Worm (Caenorhabditis elegans) whole organism, L3 larva: ENCODE data around the gene F35C11.3.
A peak's percentile ranks its signal among the peaks of the same experiment; 100 is the strongest.

Experiments used
- R02D3.7 ChIP-seq: fragments of 150-350 bp; optimal IDR thresholded peaks from 2 replicates; lab custom pipeline; 2014; ENCODE audit warnings: missing biosample characterization, missing genetic modification characterization
- ZK546.5 ChIP-seq: sonication (generic microtip); optimal IDR thresholded peaks from 2 replicates; lab custom pipeline; 2017; ENCODE audit warnings: missing biosample characterization, missing genetic modification characterization
- aly-2 ChIP-seq: fragments of 150-350 bp; optimal IDR thresholded peaks from 2 replicates; lab custom pipeline; 2014; ENCODE audit warnings: missing biosample characterization, missing genetic modification characterization
- ama-1 ChIP-seq: fragments of 150-350 bp; optimal IDR thresholded peaks from 2 replicates; lab custom pipeline; 2018
- ceh-28 ChIP-seq: fragments of 150-350 bp; optimal IDR thresholded peaks from 2 replicates; lab custom pipeline; 2014; ENCODE audit warnings: missing biosample characterization, missing genetic modification reagents, missing genetic modification characterization
- ceh-82 ChIP-seq: fragments of 150-350 bp; optimal IDR thresholded peaks from 2 replicates; lab custom pipeline; 2014; ENCODE audit warnings: missing biosample characterization, missing genetic modification characterization
- ceh-9 ChIP-seq: sonication (generic microtip); optimal IDR thresholded peaks from 2 replicates; lab custom pipeline; 2018; ENCODE audit warnings: missing biosample characterization, missing genetic modification characterization
- daf-12 ChIP-seq: fragments of 150-350 bp; optimal IDR thresholded peaks from 2 replicates; lab custom pipeline; 2014; ENCODE audit warnings: missing biosample characterization, missing genetic modification reagents, missing genetic modification characterization
- egl-27 ChIP-seq: sonication (generic microtip); optimal IDR thresholded peaks from 4 replicates; lab custom pipeline; 2017; ENCODE audit warnings: missing biosample characterization, missing genetic modification reagents, missing genetic modification characterization
- elt-1 ChIP-seq: fragments of 150-350 bp; optimal IDR thresholded peaks from 2 replicates; lab custom pipeline; 2014; ENCODE audit warnings: missing biosample characterization, missing genetic modification characterization
- elt-2 ChIP-seq: sonication (generic microtip); optimal IDR thresholded peaks from 2 replicates; lab custom pipeline; 2016; ENCODE audit warnings: missing genetic modification reagents, mild to moderate bottlenecking, missing genetic modification characterization, missing compliant biosample characterization
- elt-3 ChIP-seq, 3 experiments: fragments of 150-350 bp in 1 of 3; sonication (generic microtip) in 2 of 3; optimal IDR thresholded peaks; 2 replicates in 2 of 3; 4 replicates in 1 of 3; lab custom pipeline; 2014 to 2017; ENCODE audit warnings: missing biosample characterization in 3 of 3, missing genetic modification characterization in 3 of 3
- eor-1 ChIP-seq, 2 experiments: fragments of 150-350 bp; optimal IDR thresholded peaks; 2 replicates each; lab custom pipeline; 2014 to 2018; ENCODE audit warnings: missing biosample characterization in 2 of 2, missing genetic modification characterization in 2 of 2
- fkh-10 ChIP-seq: sonication (generic microtip); optimal IDR thresholded peaks from 2 replicates; lab custom pipeline; 2017; ENCODE audit warnings: missing biosample characterization, missing genetic modification reagents, missing genetic modification characterization
- fos-1 ChIP-seq: fragments of 150-350 bp; optimal IDR thresholded peaks from 2 replicates; lab custom pipeline; 2014; ENCODE audit warnings: missing biosample characterization, missing genetic modification characterization
- jun-1 ChIP-seq: fragments of 150-350 bp; optimal IDR thresholded peaks from 2 replicates; lab custom pipeline; 2014; ENCODE audit warnings: missing biosample characterization, missing genetic modification reagents, missing genetic modification characterization
- lin-15B ChIP-seq: fragments of 150-350 bp; optimal IDR thresholded peaks from 2 replicates; lab custom pipeline; 2014; ENCODE audit warnings: missing biosample characterization, missing genetic modification characterization
- lin-39 ChIP-seq: fragments of 150-350 bp; optimal IDR thresholded peaks from 2 replicates; lab custom pipeline; 2018; ENCODE audit warnings: missing biosample characterization, missing genetic modification reagents, missing genetic modification characterization
- mdl-1 ChIP-seq: fragments of 150-350 bp; optimal IDR thresholded peaks from 2 replicates; lab custom pipeline; 2014; ENCODE audit warnings: missing biosample characterization, missing genetic modification characterization
- mml-1 ChIP-seq: fragments of 150-350 bp; sonication (generic microtip); optimal IDR thresholded peaks from 3 replicates; lab custom pipeline; 2014; ENCODE audit warnings: missing biosample characterization, missing genetic modification characterization
- nfya-1 ChIP-seq: sonication (generic microtip); optimal IDR thresholded peaks from 2 replicates; lab custom pipeline; 2017; ENCODE audit warnings: missing genetic modification characterization, mild to moderate bottlenecking, missing compliant biosample characterization, antibody characterized with exemption, moderate library complexity; ENCODE audit not compliant: insufficient read depth
- nhr-12 ChIP-seq: fragments of 150-350 bp; optimal IDR thresholded peaks from 2 replicates; lab custom pipeline; 2014; ENCODE audit warnings: missing biosample characterization, missing genetic modification characterization
- nhr-23 ChIP-seq: fragments of 150-350 bp; optimal IDR thresholded peaks from 2 replicates; lab custom pipeline; 2014; ENCODE audit warnings: missing biosample characterization, missing genetic modification reagents, missing genetic modification characterization
- nhr-237 ChIP-seq: fragments of 150-350 bp; optimal IDR thresholded peaks from 2 replicates; lab custom pipeline; 2014; ENCODE audit warnings: missing biosample characterization, missing genetic modification characterization
- nhr-25 ChIP-seq: sonication (generic microtip); optimal IDR thresholded peaks from 2 replicates; lab custom pipeline; 2017; ENCODE audit warnings: missing biosample characterization, missing genetic modification characterization
- nhr-28 ChIP-seq: fragments of 150-350 bp; optimal IDR thresholded peaks from 2 replicates; lab custom pipeline; 2014; ENCODE audit warnings: missing biosample characterization, missing genetic modification characterization
- nhr-43 ChIP-seq: sonication (generic microtip); optimal IDR thresholded peaks from 2 replicates; lab custom pipeline; 2016; ENCODE audit warnings: mild to moderate bottlenecking, missing genetic modification characterization, missing compliant biosample characterization; ENCODE audit not compliant: poor library complexity, severe bottlenecking
- nhr-67 ChIP-seq: fragments of 150-350 bp; optimal IDR thresholded peaks from 2 replicates; lab custom pipeline; 2014; ENCODE audit warnings: missing biosample characterization, missing genetic modification characterization
- nhr-76 ChIP-seq: fragments of 150-350 bp; sonication (generic microtip); optimal IDR thresholded peaks from 5 replicates; lab custom pipeline; 2014; ENCODE audit warnings: missing biosample characterization, missing genetic modification characterization
- nhr-77 ChIP-seq: fragments of 150-350 bp; optimal IDR thresholded peaks from 2 replicates; lab custom pipeline; 2014; ENCODE audit warnings: missing biosample characterization, missing genetic modification characterization
- pha-4 ChIP-seq: fragments of 150-350 bp; optimal IDR thresholded peaks from 2 replicates; lab custom pipeline; 2014; ENCODE audit warnings: missing biosample characterization, missing genetic modification reagents, missing genetic modification characterization
- pqm-1 ChIP-seq: fragments of 150-350 bp; optimal IDR thresholded peaks from 2 replicates; lab custom pipeline; 2017; ENCODE audit warnings: missing biosample characterization, missing genetic modification characterization, inconsistent platforms
- skn-1 ChIP-seq: fragments of 150-350 bp; optimal IDR thresholded peaks from 2 replicates; lab custom pipeline; 2014; ENCODE audit warnings: missing biosample characterization, missing genetic modification characterization
- snpc-4 ChIP-seq: fragments of 150-350 bp; optimal IDR thresholded peaks from 2 replicates; lab custom pipeline; 2014; ENCODE audit warnings: missing biosample characterization, missing genetic modification characterization
- unc-39 ChIP-seq: sonication (generic microtip); optimal IDR thresholded peaks from 4 replicates; lab custom pipeline; 2017; ENCODE audit warnings: missing biosample characterization, missing genetic modification characterization
- unc-62 ChIP-seq: fragments of 150-350 bp; sonication (generic microtip); optimal IDR thresholded peaks from 4 replicates; lab custom pipeline; 2014; ENCODE audit warnings: missing biosample characterization, missing genetic modification reagents, missing genetic modification characterization
- zag-1 ChIP-seq: fragments of 150-350 bp; optimal IDR thresholded peaks from 2 replicates; lab custom pipeline; 2014; ENCODE audit warnings: missing biosample characterization, missing genetic modification characterization
- ztf-11 ChIP-seq: fragments of 150-350 bp; optimal IDR thresholded peaks from 2 replicates; lab custom pipeline; 2014; ENCODE audit warnings: missing biosample characterization, missing genetic modification characterization

Gene F35C11.3

DNA sequence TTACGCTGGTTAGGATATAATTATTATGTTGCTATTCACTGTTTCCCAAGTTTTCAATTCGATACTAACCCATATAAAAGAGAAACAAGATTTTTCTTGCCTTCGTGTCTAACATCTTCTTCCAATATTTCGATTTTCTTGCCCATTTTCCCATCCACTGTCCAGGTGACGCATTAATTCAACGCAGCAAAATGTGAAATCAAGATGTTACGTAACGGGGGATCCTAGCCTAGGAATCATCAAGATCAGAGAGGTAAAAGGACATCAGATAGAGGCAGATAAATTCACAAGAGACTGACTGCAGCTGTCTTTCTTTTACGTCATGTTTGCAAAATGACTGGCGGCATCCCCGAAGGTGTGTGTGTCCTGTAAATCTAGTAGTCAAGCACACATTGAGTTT is 22.0 kb upstream of the F35C11.3 start:
- peak; percentile 54 for TF ChIP-seq nhr-23 (tag; lab: Kevin White, UChicago)
- no peak for TF ChIP-seq lin-39 (tag; lab: Kevin White, UChicago)
- TF ChIP-seq elt-1, result peak; percentile 44
- TF ChIP-seq nhr-43 (tag; lab: Kevin White, UChicago), result peak; percentile 7
- TF ChIP-seq, all 47 proteins: peak for 3

DNA sequence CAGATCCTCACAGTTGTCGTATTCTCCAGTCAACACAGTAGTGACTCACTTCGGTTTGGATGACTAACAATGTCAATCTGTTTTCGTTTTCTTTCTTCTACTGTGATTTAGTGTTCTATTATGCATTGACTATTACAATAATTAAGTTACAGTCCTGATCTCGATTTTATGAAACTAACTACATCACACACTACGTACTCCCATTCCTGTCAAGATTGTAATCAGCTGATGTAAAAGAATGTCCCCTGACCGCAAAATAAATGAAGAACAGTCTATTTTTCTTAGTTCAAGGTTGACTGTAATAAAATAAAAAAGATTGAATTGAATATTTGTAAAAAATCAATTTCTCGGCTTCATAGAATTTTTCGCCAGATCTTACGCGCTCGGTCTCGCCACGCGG is 21.2 kb upstream of the F35C11.3 start:
- TF ChIP-seq elt-1 (peak; percentile 61), nhr-28 (tag; lab: Kevin White, UChicago) (no peak)

- peak; percentile 26 for TF ChIP-seq nhr-43 (tag; lab: Kevin White, UChicago)
- no peak for TF ChIP-seq eor-1 (tag; optimal IDR thresholded peaks at IDR 0.05; lab: Kevin White, UChicago)
- no peak for TF ChIP-seq skn-1 (tag; lab: Kevin White, UChicago)
- TF ChIP-seq nfya-1, result peak; percentile 13
- peak; percentile 32 for TF ChIP-seq ama-1 (lab: Kevin White, UChicago)
- TF ChIP-seq nhr-25 (tag; lab: Kevin White, UChicago), result peak; percentile 52
Observed at ce11 chrII:8225914-8226313, 20.7 kb upstream of the F35C11.3 start.

- TF ChIP-seq lin-15B, result no peak
- TF ChIP-seq pha-4 (tag; lab: Kevin White, UChicago), result peak; percentile 68
- no peak for TF ChIP-seq zag-1 (tag; lab: Kevin White, UChicago)
- no peak for TF ChIP-seq nhr-23 (tag; lab: Kevin White, UChicago)
- no peak for TF ChIP-seq nhr-237 (tag; lab: Kevin White, UChicago)
- peak; percentile 83 for TF ChIP-seq pqm-1 (tag; lab: Kevin White, UChicago)
- no peak for TF ChIP-seq eor-1 (tag; optimal IDR thresholded peaks at IDR 0.05; lab: Kevin White, UChicago)
- TF ChIP-seq skn-1 (tag; lab: Kevin White, UChicago), result no peak
- TF ChIP-seq elt-3 (tag; optimal IDR thresholded peaks at IDR 0.05; lab: Kevin White, UChicago), result no peak
- TF ChIP-seq ceh-28, result peak; percentile 22
- no peak for TF ChIP-seq snpc-4 (tag; lab: Kevin White, UChicago)
- no peak for TF ChIP-seq nhr-77
- TF ChIP-seq nhr-43 (tag; lab: Kevin White, UChicago), result no peak
- TF ChIP-seq aly-2 (tag; lab: Kevin White, UChicago), result no peak
- TF ChIP-seq ceh-9 (tag; lab: Kevin White, UChicago), result no peak
- no peak for TF ChIP-seq ZK546.5 (tag; lab: Kevin White, UChicago)
- no peak for TF ChIP-seq jun-1
- TF ChIP-seq R02D3.7 (tag; lab: Kevin White, UChicago), result no peak
- no peak for TF ChIP-seq daf-12
- no peak for TF ChIP-seq fkh-10
- TF ChIP-seq nhr-76 (tag; lab: Kevin White, UChicago), result no peak
- TF ChIP-seq mml-1 (tag; lab: Kevin White, UChicago), result no peak
- TF ChIP-seq unc-39 (tag; lab: Kevin White, UChicago), result no peak
- TF ChIP-seq ztf-11 (tag; lab: Kevin White, UChicago), result no peak
- TF ChIP-seq egl-27, result no peak
- no peak for TF ChIP-seq ceh-82 (tag; lab: Kevin White, UChicago)
- TF ChIP-seq mdl-1 (tag; lab: Kevin White, UChicago), result no peak
- no peak for TF ChIP-seq nhr-67 (tag; lab: Kevin White, UChicago)
- no peak for TF ChIP-seq lin-39 (tag; lab: Kevin White, UChicago)
- TF ChIP-seq fos-1 (tag; lab: Kevin White, UChicago), result no peak
- no peak for TF ChIP-seq unc-62 (GFP tag; lab: Kevin White, UChicago)
- no peak for TF ChIP-seq nhr-12
- TF ChIP-seq elt-2, result peak; percentile 95
Observed at ce11 chrII:8226475-8226874, 20.1 kb upstream of the F35C11.3 start.
